Fruit fly (Drosophila melanogaster) whole organism, prepupa: ENCODE data around the gene Acp63F.
A peak's percentile ranks its signal among the peaks of the same experiment; 100 is the strongest.

Experiments
- CG10631 ChIP-seq: fragments of 200-800 bp; sonication (Bioruptor generic); optimal IDR thresholded peaks from 2 replicates; lab custom pipeline; 2016; ENCODE audit warnings: missing biosample characterization, missing genetic modification characterization
- CG10669 ChIP-seq: fragments of 200-800 bp; sonication (Bioruptor generic); optimal IDR thresholded peaks from 3 replicates; lab custom pipeline; 2018; ENCODE audit warnings: missing biosample characterization, mild to moderate bottlenecking, missing genetic modification characterization, moderate library complexity
- CG11902 ChIP-seq: fragments of 200-800 bp; sonication (Bioruptor generic); optimal IDR thresholded peaks from 3 replicates; lab custom pipeline; 2016; ENCODE audit warnings: missing biosample characterization, missing genetic modification characterization
- CG15336 ChIP-seq: fragments of 200-800 bp; sonication (Bioruptor generic); IDR thresholded peaks from 2 replicates; pipeline ENCODE4 v1.3.6; 2022; ENCODE audit warnings: missing biosample characterization, missing genetic modification characterization
- CG3032 ChIP-seq: fragments of 200-800 bp; optimal IDR thresholded peaks from 2 replicates; lab custom pipeline; 2019; ENCODE audit warnings: missing biosample characterization, mild to moderate bottlenecking, missing genetic modification characterization, moderate library complexity
- CG32006 ChIP-seq: fragments of 200-800 bp; sonication (Bioruptor generic); optimal IDR thresholded peaks from 3 replicates; lab custom pipeline; 2017; ENCODE audit warnings: missing biosample characterization, mild to moderate bottlenecking, missing genetic modification characterization
- CG34406 ChIP-seq: fragments of 200-800 bp; sonication (Bioruptor generic); optimal IDR thresholded peaks from 3 replicates; lab custom pipeline; 2016; ENCODE audit warnings: missing biosample characterization, missing genetic modification characterization
- CG3919 ChIP-seq: fragments of 200-800 bp; sonication (Bioruptor generic); optimal IDR thresholded peaks from 3 replicates; lab custom pipeline; 2016; ENCODE audit warnings: missing biosample characterization, missing genetic modification characterization
- CG6163 ChIP-seq: fragments of 200-800 bp; sonication (Bioruptor generic); IDR thresholded peaks from 3 replicates; pipeline ENCODE4 v1.3.6; 2022; ENCODE audit warnings: missing biosample characterization, missing genetic modification characterization
- CG6276 ChIP-seq: fragments of 200-800 bp; sonication (Bioruptor generic); optimal IDR thresholded peaks from 2 replicates; lab custom pipeline; 2017; ENCODE audit warnings: missing biosample characterization, mild to moderate bottlenecking, missing genetic modification characterization
- CG6792 ChIP-seq: fragments of 200-800 bp; sonication (Bioruptor generic); optimal IDR thresholded peaks from 3 replicates; lab custom pipeline; 2016; ENCODE audit warnings: missing biosample characterization, missing genetic modification characterization
- CG6808 ChIP-seq: fragments of 200-800 bp; sonication (Bioruptor generic); optimal IDR thresholded peaks from 3 replicates; lab custom pipeline; 2017; ENCODE audit warnings: missing biosample characterization, missing genetic modification characterization, mild to moderate bottlenecking, moderate library complexity, missing genetic modification reagents
- CG6854 ChIP-seq: fragments of 200-800 bp; sonication (Bioruptor generic); optimal IDR thresholded peaks from 2 replicates; lab custom pipeline; 2017; ENCODE audit warnings: missing biosample characterization, mild to moderate bottlenecking, missing genetic modification characterization
- CG7368 ChIP-seq: fragments of 200-800 bp; sonication (Bioruptor generic); optimal IDR thresholded peaks from 3 replicates; lab custom pipeline; 2016; ENCODE audit warnings: missing biosample characterization, missing genetic modification characterization
- CG8319 ChIP-seq: fragments of 200-800 bp; sonication (Bioruptor generic); optimal IDR thresholded peaks from 3 replicates; lab custom pipeline; 2016; ENCODE audit warnings: missing biosample characterization, missing genetic modification characterization
- CG8632 ChIP-seq: fragments of 200-800 bp; sonication (Bioruptor generic); optimal IDR thresholded peaks from 3 replicates; lab custom pipeline; 2016; ENCODE audit warnings: missing biosample characterization, missing genetic modification characterization
- CG9139 ChIP-seq: fragments of 200-800 bp; sonication (Bioruptor generic); optimal IDR thresholded peaks from 3 replicates; lab custom pipeline; 2017; ENCODE audit warnings: missing biosample characterization, mild to moderate bottlenecking, missing genetic modification characterization
- Eip75B ChIP-seq: fragments of 200-800 bp; sonication (Bioruptor generic); optimal IDR thresholded peaks from 3 replicates; lab custom pipeline; 2016; ENCODE audit warnings: missing biosample characterization, missing genetic modification characterization
- Eip78C ChIP-seq: fragments of 200-800 bp; sonication (Bioruptor generic); peaks from one replicate; lab custom pipeline; 2016; ENCODE audit warnings: missing biosample characterization, missing genetic modification characterization
- Ets21C ChIP-seq: fragments of 200-800 bp; sonication (Bioruptor generic); optimal IDR thresholded peaks from 3 replicates; lab custom pipeline; 2016; ENCODE audit warnings: missing biosample characterization, missing genetic modification characterization
- Ets96B ChIP-seq: fragments of 200-800 bp; optimal IDR thresholded peaks from 2 replicates; lab custom pipeline; 2019; ENCODE audit warnings: missing biosample characterization, mild to moderate bottlenecking, missing genetic modification characterization, moderate library complexity
- Gug ChIP-seq: fragments of 200-800 bp; sonication (Bioruptor generic); IDR thresholded peaks from 2 replicates; pipeline ENCODE4 v1.3.6; 2022; ENCODE audit warnings: missing biosample characterization, missing genetic modification characterization
- Hr39 ChIP-seq: fragments of 200-800 bp; sonication (Bioruptor generic); optimal IDR thresholded peaks from 2 replicates; lab custom pipeline; 2016; ENCODE audit warnings: missing biosample characterization, missing genetic modification characterization
- Hr4 ChIP-seq: fragments of 200-800 bp; sonication (Bioruptor generic); optimal IDR thresholded peaks from 3 replicates; lab custom pipeline; 2016; ENCODE audit warnings: missing biosample characterization, missing genetic modification characterization
- OdsH ChIP-seq: fragments of 200-800 bp; sonication (Bioruptor generic); optimal IDR thresholded peaks from 3 replicates; lab custom pipeline; 2016; ENCODE audit warnings: missing biosample characterization, missing genetic modification characterization
- Smox ChIP-seq: fragments of 200-800 bp; sonication (Bioruptor generic); optimal IDR thresholded peaks from 3 replicates; lab custom pipeline; 2016; ENCODE audit warnings: missing biosample characterization, missing genetic modification characterization
- achi ChIP-seq: fragments of 200-800 bp; sonication (Bioruptor generic); optimal IDR thresholded peaks from 3 replicates; lab custom pipeline; 2016; ENCODE audit warnings: missing biosample characterization, missing genetic modification characterization
- acj6 ChIP-seq: fragments of 200-800 bp; sonication (Bioruptor generic); optimal IDR thresholded peaks from 3 replicates; lab custom pipeline; 2016; ENCODE audit warnings: missing biosample characterization, missing genetic modification characterization
- cyc ChIP-seq: fragments of 200-800 bp; sonication (Bioruptor generic); optimal IDR thresholded peaks from 3 replicates; lab custom pipeline; 2016; ENCODE audit warnings: missing biosample characterization, missing genetic modification characterization
- dsx ChIP-seq: fragments of 200-800 bp; optimal IDR thresholded peaks from 3 replicates; lab custom pipeline; 2019; ENCODE audit warnings: missing biosample characterization, mild to moderate bottlenecking, missing genetic modification characterization, moderate library complexity; ENCODE audit not compliant: poor library complexity, severe bottlenecking
- eg ChIP-seq: fragments of 200-800 bp; sonication (Bioruptor generic); IDR thresholded peaks from 3 replicates; pipeline ENCODE4 v1.3.6; 2022; ENCODE audit warnings: missing biosample characterization, missing genetic modification characterization
- esn ChIP-seq: fragments of 200-800 bp; sonication (Bioruptor generic); optimal IDR thresholded peaks from 2 replicates; lab custom pipeline; 2016; ENCODE audit warnings: missing biosample characterization, mild to moderate bottlenecking, missing genetic modification characterization, moderate library complexity
- fd85E ChIP-seq: fragments of 200-800 bp; sonication (Bioruptor generic); optimal IDR thresholded peaks from 3 replicates; lab custom pipeline; 2016; ENCODE audit warnings: missing biosample characterization, missing genetic modification characterization
- net ChIP-seq: fragments of 200-800 bp; sonication (Bioruptor generic); optimal IDR thresholded peaks from 3 replicates; lab custom pipeline; 2016; ENCODE audit warnings: missing biosample characterization, missing genetic modification characterization
- pdm3 ChIP-seq: fragments of 200-800 bp; sonication (Bioruptor generic); optimal IDR thresholded peaks from 3 replicates; lab custom pipeline; 2016; ENCODE audit warnings: missing biosample characterization, missing genetic modification characterization
- salr ChIP-seq, 2 experiments: fragments of 200-800 bp; sonication (Bioruptor generic); optimal IDR thresholded peaks; 3 replicates each; lab custom pipeline; 2016 to 2018; ENCODE audit warnings: missing biosample characterization in 2 of 2, missing genetic modification characterization in 2 of 2, mild to moderate bottlenecking in 1 of 2
- spab ChIP-seq: fragments of 200-800 bp; sonication (Bioruptor generic); optimal IDR thresholded peaks from 2 replicates; lab custom pipeline; 2017; ENCODE audit warnings: missing biosample characterization, mild to moderate bottlenecking, missing genetic modification characterization, missing genetic modification reagents
- svp ChIP-seq: fragments of 200-800 bp; sonication (Bioruptor generic); peaks from one replicate; lab custom pipeline; 2016; ENCODE audit warnings: missing biosample characterization, missing genetic modification characterization
- topi ChIP-seq: fragments of 200-800 bp; sonication (Bioruptor generic); optimal IDR thresholded peaks from 3 replicates; lab custom pipeline; 2016; ENCODE audit warnings: missing biosample characterization, missing genetic modification characterization
- vri ChIP-seq: fragments of 200-800 bp; sonication (Bioruptor generic); optimal IDR thresholded peaks from 3 replicates; lab custom pipeline; 2016; ENCODE audit warnings: missing biosample characterization, mild to moderate bottlenecking, missing genetic modification characterization

Gene Acp63F

dm6 chr3L:3791043-3791682 lies 25.0 kb downstream of the Acp63F start:
- TF ChIP-seq CG6276 (peak; percentile 53), achi (GFP tag; lab: Kevin White, UChicago) (peak; percentile 47), CG3919 (GFP tag; lab: Kevin White, UChicago) (peak; percentile 39), CG8632 (GFP tag; lab: Kevin White, UChicago) (no peak), salr (GFP tag; optimal IDR thresholded peaks at IDR 0.05; lab: Kevin White, UChicago) (peak in 1 of 2 experiments; percentile 33), eg (peak; percentile 55; the same call in 2 of the 3 replicates), pdm3 (GFP tag; lab: Kevin White, UChicago) (peak; percentile 20), Ets21C (GFP tag; lab: Kevin White, UChicago) (no peak), CG10631 (GFP tag; lab: Kevin White, UChicago) (peak; percentile 41), OdsH (peak; percentile 11), CG11902 (GFP tag; lab: Kevin White, UChicago) (peak; percentile 16), topi (GFP tag; lab: Kevin White, UChicago) (peak; percentile 22), Hr4 (GFP tag; lab: Kevin White, UChicago) (peak; percentile 38), vri (GFP tag; lab: Kevin White, UChicago) (no peak), CG7368 (GFP tag; lab: Kevin White, UChicago) (peak; percentile 18), CG10669 (GFP tag; lab: Kevin White, UChicago) (no peak), svp (GFP tag; lab: Kevin White, UChicago) (peak; percentile 28), Eip78C (GFP tag; lab: Kevin White, UChicago) (peak; percentile 75), esn (GFP tag; lab: Kevin White, UChicago) (peak; percentile 32), CG6854 (GFP tag; lab: Kevin White, UChicago) (no peak), Hr39 (GFP tag; lab: Kevin White, UChicago) (peak; percentile 12), CG15336 (peak; percentile 41; the same call in 1 of the 2 replicates), Eip75B (GFP tag; lab: Kevin White, UChicago) (peak; percentile 20), Gug (GFP tag; lab: Robert Waterston, UW) (peak; percentile 8; the same call in 1 of the 2 replicates), CG6163 (GFP tag; lab: Robert Waterston, UW) (peak; percentile 14; the same call in 1 of the 3 replicates), Ets96B (tag; lab: Kevin White, UChicago) (peak; percentile 11), acj6 (GFP tag; lab: Kevin White, UChicago) (peak; percentile 7), CG32006 (GFP tag; lab: Kevin White, UChicago) (peak; percentile 58), cyc (GFP tag; lab: Kevin White, UChicago) (peak; percentile 10), fd85E (no peak), CG9139 (GFP tag; lab: Kevin White, UChicago) (no peak), spab (GFP tag; lab: Kevin White, UChicago) (peak; percentile 1), CG6792 (GFP tag; lab: Kevin White, UChicago) (peak; percentile 20)
- TF ChIP-seq, all 60 proteins: peak for 26

dm6 chr3L:3790504-3790903 lies 25.6 kb downstream of the Acp63F start, which contains the start of gene CG32266:
CG32266 (plus strand) TSS chr3L:3790804.
- TF ChIP-seq vri (GFP tag; lab: Kevin White, UChicago): no peak
- TF ChIP-seq net (GFP tag; lab: Kevin White, UChicago): no peak
- no peak for TF ChIP-seq Hr39 (GFP tag; lab: Kevin White, UChicago)
- no peak for TF ChIP-seq CG6808
- TF ChIP-seq CG6276: no peak
- TF ChIP-seq CG34406 (GFP tag; lab: Kevin White, UChicago): no peak
- no peak for TF ChIP-seq dsx (GFP tag; lab: Kevin White, UChicago)
- no peak for TF ChIP-seq Hr4 (GFP tag; lab: Kevin White, UChicago)
- TF ChIP-seq svp (GFP tag; lab: Kevin White, UChicago): no peak
- no peak for TF ChIP-seq Smox (GFP tag; lab: Kevin White, UChicago)
- TF ChIP-seq CG8319 (GFP tag; lab: Kevin White, UChicago): no peak
- no peak for TF ChIP-seq CG3032 (tag; lab: Kevin White, UChicago)
- TF ChIP-seq OdsH: no peak
- TF ChIP-seq Gug (GFP tag; lab: Robert Waterston, UW): no peak
- TF ChIP-seq Eip78C (GFP tag; lab: Kevin White, UChicago): no peak
